Fruit fly (Drosophila melanogaster) whole organism, prepupa: ENCODE results near the gene PH4alphaSG2.

Source experiments
- CG34406 ChIP-seq: fragments of 200-800 bp; sonication (Bioruptor generic); optimal IDR thresholded peaks from 3 replicates; lab custom pipeline; 2016; ENCODE audit warnings: missing biosample characterization, missing genetic modification characterization
- CG8632 ChIP-seq: fragments of 200-800 bp; sonication (Bioruptor generic); optimal IDR thresholded peaks from 3 replicates; lab custom pipeline; 2016; ENCODE audit warnings: missing biosample characterization, missing genetic modification characterization
- Eip93F ChIP-seq: fragments of 200-800 bp; sonication (Bioruptor generic); optimal IDR thresholded peaks from 2 replicates; lab custom pipeline; 2016; ENCODE audit warnings: missing biosample characterization, mild to moderate bottlenecking, missing genetic modification characterization
- fd59A ChIP-seq: fragments of 200-800 bp; sonication (Bioruptor generic); optimal IDR thresholded peaks from 2 replicates; lab custom pipeline; 2017; ENCODE audit warnings: missing biosample characterization, mild to moderate bottlenecking, missing genetic modification characterization, missing genetic modification reagents

DNA sequence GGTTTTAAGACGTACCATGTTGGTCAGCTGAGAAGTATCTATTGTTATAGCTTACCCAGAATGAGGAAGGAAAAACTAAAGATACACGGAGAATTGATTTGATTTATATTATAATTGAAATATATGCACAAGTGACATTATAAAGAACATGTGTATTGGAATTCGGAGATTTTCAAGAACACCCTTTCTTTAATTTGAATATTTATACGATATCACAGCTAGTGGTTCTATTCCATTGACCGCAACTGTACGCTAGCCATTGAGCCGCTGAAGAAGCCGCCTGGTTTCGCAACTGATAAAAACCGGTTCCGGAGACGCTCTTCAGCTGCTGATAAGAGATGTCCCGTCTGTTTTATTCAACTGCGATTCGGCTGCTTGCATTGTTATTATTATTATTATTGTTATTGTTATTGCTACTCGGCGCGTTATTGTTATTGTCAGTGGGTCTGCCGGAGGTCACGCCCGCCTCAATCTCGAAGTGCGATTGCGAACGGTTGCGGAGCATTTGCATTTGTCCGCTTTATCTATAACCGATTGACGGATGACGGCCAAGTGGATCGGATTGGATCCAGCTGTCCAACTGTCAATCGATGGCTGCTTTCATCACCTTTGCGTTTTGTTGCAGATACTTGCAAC lies 28.1 kb upstream of the PH4alphaSG2 start:
- TF ChIP-seq Eip93F (GFP tag; lab: Kevin White, UChicago) (no peak), fd59A (GFP tag; lab: Kevin White, UChicago) (peak; percentile 16), CG8632 (GFP tag; lab: Kevin White, UChicago) (peak; percentile 64), CG34406 (GFP tag; lab: Kevin White, UChicago) (peak; percentile 57)
